Fruit fly (Drosophila melanogaster) whole organism, larva: ENCODE results near the gene Gel.

Experiments used
- noc ChIP-seq: fragments of 200-800 bp; sonication (Bioruptor generic); optimal IDR thresholded peaks from 3 replicates; lab custom pipeline; 2019; ENCODE audit warnings: missing biosample characterization, mild to moderate bottlenecking, missing genetic modification characterization, moderate library complexity

Gene Gel

DNA sequence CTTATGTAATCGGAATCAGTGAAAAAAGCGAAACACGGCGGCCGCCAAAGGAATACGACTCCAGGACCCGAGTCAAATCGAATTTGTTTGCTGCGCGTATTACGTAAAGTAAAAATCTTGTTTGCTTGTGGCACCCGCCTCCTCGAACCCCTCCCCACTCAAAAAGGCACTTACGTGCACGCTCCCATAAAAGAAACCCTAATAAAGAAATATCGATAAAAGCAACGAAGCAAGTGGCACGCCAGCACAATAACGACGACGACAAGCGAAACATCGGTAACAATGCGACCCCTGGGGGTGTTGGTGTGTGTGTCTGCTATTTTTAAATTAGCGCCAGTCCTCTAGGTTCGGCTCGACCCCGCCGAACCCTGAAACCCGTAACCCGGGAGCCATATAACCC lies 47.2 kb downstream of the Gel start:
- no peak for TF ChIP-seq noc (tag; lab: Kevin White, UChicago)

DNA sequence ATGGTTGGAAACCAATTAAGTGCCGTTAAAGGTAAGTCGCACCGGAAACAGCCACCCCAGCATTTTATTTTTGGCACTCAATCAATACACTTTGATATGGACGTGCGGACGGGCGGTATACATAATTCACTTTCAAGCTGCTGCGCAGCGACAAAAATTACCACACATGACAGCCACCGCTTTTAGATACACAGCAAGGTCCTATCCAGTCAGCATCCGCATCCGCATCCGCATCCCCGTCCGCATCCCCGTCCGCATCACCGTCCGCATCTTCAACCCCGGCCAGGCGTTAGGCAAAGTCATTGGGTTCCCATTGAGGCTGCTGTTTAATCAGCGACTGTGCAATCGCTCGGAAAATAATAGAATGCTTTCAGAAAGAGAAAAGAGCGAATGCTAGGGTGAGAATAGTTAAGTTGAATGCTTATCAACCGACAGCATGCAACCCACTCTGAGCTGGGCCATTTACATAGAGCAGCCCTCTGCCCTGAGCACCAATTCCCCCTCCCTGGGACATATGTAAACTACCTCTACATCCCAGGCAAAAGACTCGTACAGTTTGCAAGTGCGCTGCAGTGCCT lies 49.4 kb downstream of the Gel start:
- TF ChIP-seq noc (tag; lab: Kevin White, UChicago) = no peak
